Fruit fly (Drosophila melanogaster): Measurements from ENCODE around the gene ed.

Gene ed

DNA sequence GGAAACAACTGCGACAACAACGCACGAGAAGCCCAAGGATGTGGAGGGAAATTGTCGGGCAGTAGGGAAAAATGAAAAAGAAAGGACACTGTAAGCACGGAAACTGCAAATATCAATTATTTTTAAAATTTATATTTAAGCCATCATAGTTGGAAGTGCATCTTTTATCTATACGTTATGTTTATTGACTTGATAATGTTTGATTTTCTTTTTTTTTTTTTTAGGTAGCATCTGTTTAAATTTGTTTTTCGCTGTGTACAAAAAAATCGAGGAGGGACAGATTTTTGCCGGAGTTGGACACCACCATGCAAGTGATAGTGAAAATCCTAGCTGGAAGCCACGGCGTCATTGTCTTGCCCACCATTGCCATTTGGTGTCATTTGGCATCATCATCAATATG, 12.0 kb upstream of the ed start (continued):
- peak; percentile 58 for TF ChIP-seq Med (GFP tag)
- no peak for TF ChIP-seq B-H1 (GFP tag; IDR thresholded peaks at IDR 0.05)
- no peak for TF ChIP-seq CG2116 (GFP tag; optimal IDR thresholded peaks at IDR 0.05)
- TF ChIP-seq dan (GFP tag; IDR thresholded peaks at IDR 0.05): no peak
- TF ChIP-seq tgo (GFP tag; IDR thresholded peaks at IDR 0.05): peak; percentile 37; the same call in 1 of the 3 replicates
- TF ChIP-seq ash1 (GFP tag; optimal IDR thresholded peaks at IDR 0.05): no peak
- TF ChIP-seq CG4730 (GFP tag; IDR thresholded peaks at IDR 0.05): no peak
- no peak for TF ChIP-seq exex (tag; optimal IDR thresholded peaks at IDR 0.05)
- TF ChIP-seq Hmr (GFP tag; optimal IDR thresholded peaks at IDR 0.05): peak; percentile 20
- no peak for TF ChIP-seq stc (GFP tag; IDR thresholded peaks at IDR 0.05)
- TF ChIP-seq nerfin-2 (GFP tag; IDR thresholded peaks at IDR 0.05; ENCODE audit: partially characterized antibody): no peak
- no peak for TF ChIP-seq CG8388 (GFP tag; optimal IDR thresholded peaks at IDR 0.05)
- peak; percentile 1 for TF ChIP-seq CG13424 (tag; optimal IDR thresholded peaks at IDR 0.05)
- peak; percentile 26 for TF ChIP-seq lab (GFP tag; optimal IDR thresholded peaks at IDR 0.05)
- no peak for TF ChIP-seq Rfx (GFP tag; IDR thresholded peaks at IDR 0.05)
- TF ChIP-seq Oli (tag; optimal IDR thresholded peaks at IDR 0.05): peak; percentile 14
- no peak for TF ChIP-seq CG31365 (tag; optimal IDR thresholded peaks at IDR 0.05)
- TF ChIP-seq CG18262 (tag; optimal IDR thresholded peaks at IDR 0.05): no peak
- TF ChIP-seq Ada2b (GFP tag; IDR thresholded peaks at IDR 0.05): no peak
- TF ChIP-seq CG18764 (GFP tag; optimal IDR thresholded peaks at IDR 0.05): no peak
- TF ChIP-seq Eip74EF (GFP tag; optimal IDR thresholded peaks at IDR 0.05): no peak
- TF ChIP-seq sens (GFP tag): peak; percentile 57
- no peak for TF ChIP-seq CG17359 (tag; optimal IDR thresholded peaks at IDR 0.05)
- peak; percentile 33 for TF ChIP-seq CG7556 (GFP tag; optimal IDR thresholded peaks at IDR 0.05)
- TF ChIP-seq pros (GFP tag; optimal IDR thresholded peaks at IDR 0.05): no peak
- TF ChIP-seq Gug (GFP tag; IDR thresholded peaks at IDR 0.05): no peak
- TF ChIP-seq cwo (GFP tag; optimal IDR thresholded peaks at IDR 0.05): peak; percentile 17
- TF ChIP-seq Jarid2 (GFP tag; optimal IDR thresholded peaks at IDR 0.05): no peak
- TF ChIP-seq YL-1 (GFP tag; optimal IDR thresholded peaks at IDR 0.05): no peak
- TF ChIP-seq wek (GFP tag; optimal IDR thresholded peaks at IDR 0.05): no peak
- TF ChIP-seq grau (tag; optimal IDR thresholded peaks at IDR 0.05): peak; percentile 3
- TF ChIP-seq CG9932 (GFP tag; IDR thresholded peaks at IDR 0.05): 0 out of 2 replicates have a peak, but pooled peaks have one; percentile 20
- no peak for TF ChIP-seq CG32767 (GFP tag; IDR thresholded peaks at IDR 0.05)
- TF ChIP-seq CG43689 (GFP tag; IDR thresholded peaks at IDR 0.05): no peak
- TF ChIP-seq gem (tag; optimal IDR thresholded peaks at IDR 0.05): peak; percentile 23
- no peak for TF ChIP-seq prd (optimal IDR thresholded peaks at IDR 0.05)
- 0 out of 3 replicates have a peak, but pooled peaks have one; percentile 29 for TF ChIP-seq prd (GFP tag; IDR thresholded peaks at IDR 0.05)
- no peak for TF ChIP-seq maf-S (GFP tag; optimal IDR thresholded peaks at IDR 0.05)
- peak; percentile 58 for TF ChIP-seq CG2120 (GFP tag; optimal IDR thresholded peaks at IDR 0.05)
- TF ChIP-seq org-1 (GFP tag; optimal IDR thresholded peaks at IDR 0.05): no peak
- TF ChIP-seq CG32772 (GFP tag; IDR thresholded peaks at IDR 0.05): no peak
- TF ChIP-seq pan (optimal IDR thresholded peaks at IDR 0.05): no peak
- peak in 1 of 2 experiments; percentile 27 for TF ChIP-seq pan (GFP tag; optimal IDR thresholded peaks at IDR 0.05 in 1 of 2, IDR thresholded peaks at IDR 0.05 in 1 of 2)
- TF ChIP-seq Dref (GFP tag; IDR thresholded peaks at IDR 0.05): no peak
- no peak for TF ChIP-seq CG17385 (GFP tag; optimal IDR thresholded peaks at IDR 0.05)
- peak; percentile 22 for TF ChIP-seq Fer1 (GFP tag; optimal IDR thresholded peaks at IDR 0.05)
